Fruit fly (Drosophila melanogaster) Kc167 (cell line): ENCODE results near the gene Nlg4.

ENCODE experiments used
- Sin3A ChIP-seq: fragments of >200 bp; optimal IDR thresholded peaks from 2 replicates; lab custom pipeline; 2018; ENCODE audit warnings: missing external identifiers
- ttk ChIP-seq: sonication (Bioruptor generic); optimal IDR thresholded peaks from 2 replicates; lab custom pipeline; 2017; ENCODE audit warnings: missing external identifiers

dm6 chr3R:20167635-20168395, 36.8 kb upstream of the Nlg4 start:
- TF ChIP-seq ttk (no peak), Sin3A (lab: Kevin White, UChicago) (no peak)
